Fruit fly (Drosophila melanogaster) whole organism, wandering third instar larva: ENCODE results near the gene tutl.

Experiments
- CG9705 ChIP-seq: fragments of 200-800 bp; sonication (Bioruptor generic); optimal IDR thresholded peaks from 2 replicates; lab custom pipeline; 2018; ENCODE audit warnings: missing biosample characterization, mild to moderate bottlenecking, missing genetic modification characterization
- Dfd ChIP-seq: fragments of >200 bp; optimal IDR thresholded peaks from 2 replicates; lab custom pipeline; 2017; ENCODE audit warnings: missing biosample characterization, missing genetic modification characterization
- Dif ChIP-seq: fragments of 200-275, 200-300 bp; sonication (Bioruptor generic); optimal IDR thresholded peaks from 2 replicates; lab custom pipeline; 2018; ENCODE audit warnings: missing biosample characterization, missing genetic modification characterization; ENCODE audit not compliant: partially characterized antibody
- GATAd ChIP-seq: sonication (Bioruptor generic); optimal IDR thresholded peaks from 2 replicates; lab custom pipeline; 2016; ENCODE audit warnings: missing biosample characterization, missing genetic modification characterization
- Hnf4 ChIP-seq: fragments of 200-800 bp; sonication (Bioruptor generic); optimal IDR thresholded peaks from 2 replicates; lab custom pipeline; 2016; ENCODE audit warnings: missing biosample characterization, mild to moderate bottlenecking, missing genetic modification characterization
- Hr78 ChIP-seq: fragments of >200 bp; optimal IDR thresholded peaks from 2 replicates; lab custom pipeline; 2017; ENCODE audit warnings: missing biosample characterization, missing genetic modification characterization
- Myc ChIP-seq: fragments of >200 bp; optimal IDR thresholded peaks from 2 replicates; lab custom pipeline; 2017
- N ChIP-seq: fragments of >200 bp; optimal IDR thresholded peaks from 2 replicates; lab custom pipeline; 2018; ENCODE audit warnings: missing biosample characterization, missing external identifiers, missing genetic modification characterization
- OdsH ChIP-seq: fragments of 200-800 bp; sonication (Bioruptor generic); optimal IDR thresholded peaks from 2 replicates; lab custom pipeline; 2016; ENCODE audit warnings: missing biosample characterization, mild to moderate bottlenecking, missing genetic modification characterization
- Rel ChIP-seq, 2 experiments: fragments of 200-800 bp; sonication (Bioruptor generic) in 1 of 2; optimal IDR thresholded peaks; 2 replicates in 1 of 2; 3 replicates in 1 of 2; lab custom pipeline; 2016 to 2019; ENCODE audit warnings: mild to moderate bottlenecking in 2 of 2, missing biosample characterization in 2 of 2, missing genetic modification characterization in 2 of 2, moderate library complexity in 1 of 2
- Vsx2 ChIP-seq: fragments of 200-300, 225-300 bp; sonication (Bioruptor generic); optimal IDR thresholded peaks from 2 replicates; lab custom pipeline; 2018; ENCODE audit warnings: missing biosample characterization, missing genetic modification characterization; ENCODE audit not compliant: partially characterized antibody
- br ChIP-seq: fragments of 200-800 bp; sonication (Bioruptor generic); optimal IDR thresholded peaks from 2 replicates; lab custom pipeline; 2016; ENCODE audit warnings: missing biosample characterization, missing genetic modification characterization
- brk ChIP-seq: fragments of 200-800 bp; sonication (Bioruptor generic); optimal IDR thresholded peaks from 2 replicates; lab custom pipeline; 2016; ENCODE audit warnings: missing biosample characterization, mild to moderate bottlenecking, missing genetic modification characterization
- dl ChIP-seq, 2 experiments: fragments of 175-275, 200-275 bp in 1 of 2; fragments of 200-275 bp in 1 of 2; sonication (Bioruptor generic); optimal IDR thresholded peaks; lab custom pipeline; 2018; ENCODE audit warnings: mild to moderate bottlenecking in 2 of 2, missing biosample characterization in 2 of 2, missing genetic modification characterization in 2 of 2, moderate library complexity in 2 of 2; ENCODE audit not compliant: partially characterized antibody in 2 of 2, insufficient read depth in 1 of 2
- dmrt93B ChIP-seq: fragments of 200-800 bp; sonication (Bioruptor generic); optimal IDR thresholded peaks from 2 replicates; lab custom pipeline; 2018; ENCODE audit warnings: missing biosample characterization, mild to moderate bottlenecking, missing genetic modification characterization
- dsf ChIP-seq: sonication (Bioruptor generic); optimal IDR thresholded peaks from 2 replicates; lab custom pipeline; 2016; ENCODE audit warnings: missing biosample characterization, missing genetic modification characterization, borderline replicate concordance
- ey ChIP-seq: fragments of 200-800 bp; sonication (Bioruptor generic); optimal IDR thresholded peaks from 2 replicates; lab custom pipeline; 2016; ENCODE audit warnings: missing biosample characterization, missing genetic modification characterization
- foxo ChIP-seq, 2 experiments: fragments of 200-800 bp; sonication (Bioruptor generic); optimal IDR thresholded peaks; 2 replicates in 1 of 2; 3 replicates in 1 of 2; lab custom pipeline; 2016 to 2017; ENCODE audit warnings: missing biosample characterization in 2 of 2, missing genetic modification characterization in 2 of 2
- h ChIP-seq: fragments of 200-800 bp; sonication (Bioruptor generic); optimal IDR thresholded peaks from 3 replicates; lab custom pipeline; 2016; ENCODE audit warnings: missing biosample characterization, mild to moderate bottlenecking, missing genetic modification characterization
- jim ChIP-seq: fragments of 175-275, 200-325 bp; sonication (Bioruptor generic); optimal IDR thresholded peaks from 2 replicates; lab custom pipeline; 2016; ENCODE audit warnings: missing biosample characterization, mild to moderate bottlenecking, missing genetic modification characterization
- lola ChIP-seq: fragments of >200 bp; optimal IDR thresholded peaks from 2 replicates; lab custom pipeline; 2017; ENCODE audit warnings: missing biosample characterization, missing genetic modification characterization
- pan ChIP-seq: fragments of >200 bp; optimal IDR thresholded peaks from 2 replicates; lab custom pipeline; 2017
- psq ChIP-seq: fragments of 200-800 bp; sonication (Bioruptor generic); optimal IDR thresholded peaks from 3 replicates; lab custom pipeline; 2017; ENCODE audit warnings: missing biosample characterization, mild to moderate bottlenecking, missing genetic modification characterization, moderate library complexity
- rgr ChIP-seq: fragments of 200-800 bp; sonication (Bioruptor generic); optimal IDR thresholded peaks from 3 replicates; lab custom pipeline; 2016; ENCODE audit warnings: missing biosample characterization, mild to moderate bottlenecking, missing genetic modification characterization
- sage ChIP-seq: fragments of 200-800 bp; sonication (Bioruptor generic); optimal IDR thresholded peaks from 2 replicates; lab custom pipeline; 2016; ENCODE audit warnings: missing biosample characterization, mild to moderate bottlenecking, missing genetic modification characterization
- sv ChIP-seq: fragments of 200-800 bp; sonication (Bioruptor generic); optimal IDR thresholded peaks from 3 replicates; lab custom pipeline; 2016; ENCODE audit warnings: missing biosample characterization, missing genetic modification characterization
- tai ChIP-seq: sonication (Bioruptor generic); optimal IDR thresholded peaks from 2 replicates; lab custom pipeline; 2016; ENCODE audit warnings: missing biosample characterization, missing genetic modification characterization
- usp ChIP-seq: fragments of >200 bp; optimal IDR thresholded peaks from 2 replicates; lab custom pipeline; 2017; ENCODE audit warnings: missing biosample characterization, missing genetic modification characterization

Gene tutl

dm6 chr2L:4333758-4334114 is 50.8 kb downstream of the tutl start, which contains the start of gene Atet:
TSS of gene Atet (plus strand) at chr2L:4333913.
- TF ChIP-seq psq (GFP tag; lab: Kevin White, UChicago) (no peak), Vsx2 (GFP tag; lab: Kevin White, UChicago) (peak; percentile 16), Dif (peak; percentile 72), dl (GFP tag; optimal IDR thresholded peaks at IDR 0.05; lab: Kevin White, UChicago; ENCODE audit: insufficient read depth in 1 of 2, partially characterized antibody in 2 of 2) (peak; percentile 60 to 78), OdsH (no peak)

dm6 chr2L:4334971-4335436 is 52.1 kb downstream of the tutl start:
- TF ChIP-seq GATAd (GFP tag; lab: Kevin White, UChicago): no peak
- TF ChIP-seq jim (GFP tag; lab: Kevin White, UChicago): no peak
- TF ChIP-seq OdsH: peak; percentile 1
- no peak for TF ChIP-seq sage (GFP tag; lab: Kevin White, UChicago)
- no peak for TF ChIP-seq Vsx2 (GFP tag; lab: Kevin White, UChicago)
- peak in 1 of 2 experiments; percentile 7 for TF ChIP-seq foxo (GFP tag; optimal IDR thresholded peaks at IDR 0.05; lab: Kevin White, UChicago)
- TF ChIP-seq Hnf4 (GFP tag; lab: Kevin White, UChicago): no peak
- no peak for TF ChIP-seq dl (GFP tag; optimal IDR thresholded peaks at IDR 0.05; lab: Kevin White, UChicago; ENCODE audit: insufficient read depth in 1 of 2, partially characterized antibody in 2 of 2)
- no peak for TF ChIP-seq sv (GFP tag; lab: Kevin White, UChicago)
- no peak for TF ChIP-seq psq (GFP tag; lab: Kevin White, UChicago)
- TF ChIP-seq tai: no peak
- TF ChIP-seq Dfd: no peak
- TF ChIP-seq dmrt93B (GFP tag; lab: Kevin White, UChicago): no peak
- TF ChIP-seq brk: no peak

DNA sequence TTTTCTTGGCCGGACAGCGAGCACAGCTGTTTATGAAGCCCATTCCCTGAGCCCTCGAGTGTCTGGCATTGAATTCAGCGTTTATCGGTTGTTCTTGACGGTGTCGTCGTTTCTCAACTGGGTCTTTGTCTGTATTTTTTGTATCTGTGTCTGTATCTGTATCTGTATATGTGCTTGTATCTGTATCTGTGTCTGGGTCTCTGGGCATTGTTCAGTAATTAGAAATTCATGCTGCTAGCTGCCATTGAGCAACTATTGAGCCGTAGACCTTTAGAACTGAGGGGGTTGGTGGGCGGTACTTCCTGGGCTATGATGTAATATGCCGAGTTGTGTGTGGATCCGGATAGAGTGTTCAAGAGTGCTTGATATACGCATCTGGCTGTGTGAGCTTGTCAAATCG is 53.0 kb downstream of the tutl start:
- peak; percentile 12 for TF ChIP-seq br (GFP tag; lab: Kevin White, UChicago)
- no peak for TF ChIP-seq Vsx2 (GFP tag; lab: Kevin White, UChicago)
- TF ChIP-seq brk: no peak
- no peak for TF ChIP-seq Hnf4 (GFP tag; lab: Kevin White, UChicago)
- no peak for TF ChIP-seq ey (GFP tag; lab: Kevin White, UChicago)
- TF ChIP-seq, all 38 proteins: peak for 1

DNA sequence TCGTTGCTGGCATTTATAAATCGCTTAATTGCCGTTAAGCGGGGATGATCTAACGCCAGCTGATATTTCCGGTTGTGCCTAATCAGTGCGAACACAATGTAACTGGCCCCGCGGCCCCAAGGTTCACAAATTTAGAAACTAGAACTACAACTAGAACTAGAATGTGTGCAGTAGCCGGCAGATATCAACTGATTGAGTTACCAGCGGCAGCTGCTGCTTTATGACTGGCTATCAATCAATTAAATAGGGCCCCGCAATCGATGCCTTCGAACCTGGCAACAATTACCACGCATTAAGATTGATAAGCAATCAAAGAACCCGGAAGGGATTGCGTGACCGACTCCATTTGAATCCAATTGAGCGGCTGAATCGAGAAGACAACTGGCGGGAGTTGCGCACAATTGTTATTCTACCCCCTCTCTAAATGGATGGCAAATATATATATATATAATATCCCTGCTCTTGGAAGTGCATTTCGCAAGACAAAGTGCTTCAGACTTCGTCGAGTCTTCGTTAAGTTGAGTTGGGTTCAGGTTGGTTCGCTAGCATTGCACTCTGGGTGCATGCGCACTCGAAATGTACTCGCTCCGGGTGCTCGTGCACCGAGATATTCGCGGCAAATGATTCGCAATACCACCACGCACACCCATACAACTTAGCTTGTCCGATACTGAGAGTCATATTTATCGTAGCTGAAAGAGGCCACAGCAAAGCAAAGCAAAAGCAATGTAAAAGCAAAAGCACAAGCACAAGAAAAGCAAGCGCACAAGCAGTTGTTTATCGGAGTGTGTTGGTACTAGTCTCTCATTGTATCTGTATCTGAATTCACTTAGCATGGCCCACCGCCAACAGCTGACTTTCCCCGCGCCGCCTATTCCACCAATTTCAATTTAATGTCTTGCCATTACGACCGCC is 57.1 kb downstream of the tutl start:
- no peak for TF ChIP-seq h (GFP tag; lab: Kevin White, UChicago)
- TF ChIP-seq dl (GFP tag; optimal IDR thresholded peaks at IDR 0.05; lab: Kevin White, UChicago; ENCODE audit: insufficient read depth in 1 of 2, partially characterized antibody in 2 of 2): peak in 1 of 2 experiments; percentile 16

DNA sequence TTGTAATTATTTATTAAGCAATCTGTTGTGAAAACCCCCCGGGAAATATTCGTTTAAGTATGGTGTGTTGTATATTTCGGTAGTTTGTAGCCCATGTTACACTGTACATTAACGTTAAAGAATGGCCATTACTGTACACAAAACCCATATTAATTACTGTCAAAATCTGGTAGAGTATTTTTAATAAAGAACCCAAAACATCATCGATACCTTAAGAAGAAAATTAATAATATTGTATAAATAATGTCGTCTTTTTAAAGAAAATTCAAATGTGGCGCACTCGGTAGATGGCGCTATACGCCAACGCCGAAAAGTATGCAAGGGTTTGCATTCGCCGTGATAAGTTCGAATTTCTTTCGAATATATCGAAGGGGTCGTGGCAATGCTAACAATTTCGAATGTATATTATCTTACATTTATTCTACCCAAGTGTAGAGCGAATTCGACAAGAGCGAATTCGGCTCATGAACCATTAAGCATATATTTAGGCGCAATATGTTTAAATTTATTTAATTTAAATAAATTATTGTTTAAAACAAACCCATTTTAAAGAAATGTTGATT is 62.7 kb downstream of the tutl start:
- no peak for TF ChIP-seq brk
- peak; percentile 36 for TF ChIP-seq sage (GFP tag; lab: Kevin White, UChicago)
- TF ChIP-seq Myc (lab: Kevin White, UChicago): peak; percentile 90
- no peak for TF ChIP-seq jim (GFP tag; lab: Kevin White, UChicago)
- TF ChIP-seq rgr (GFP tag; lab: Kevin White, UChicago): no peak
- TF ChIP-seq Hr78: no peak
- TF ChIP-seq usp (GFP tag; lab: Kevin White, UChicago): no peak
- no peak for TF ChIP-seq ey (GFP tag; lab: Kevin White, UChicago)
- peak in 1 of 2 experiments; percentile 5 for TF ChIP-seq foxo (GFP tag; optimal IDR thresholded peaks at IDR 0.05; lab: Kevin White, UChicago)
- no peak for TF ChIP-seq Vsx2 (GFP tag; lab: Kevin White, UChicago)
- no peak for TF ChIP-seq N
- TF ChIP-seq lola: no peak
- no peak for TF ChIP-seq Dif
- TF ChIP-seq, all 38 proteins: peak for 3

DNA sequence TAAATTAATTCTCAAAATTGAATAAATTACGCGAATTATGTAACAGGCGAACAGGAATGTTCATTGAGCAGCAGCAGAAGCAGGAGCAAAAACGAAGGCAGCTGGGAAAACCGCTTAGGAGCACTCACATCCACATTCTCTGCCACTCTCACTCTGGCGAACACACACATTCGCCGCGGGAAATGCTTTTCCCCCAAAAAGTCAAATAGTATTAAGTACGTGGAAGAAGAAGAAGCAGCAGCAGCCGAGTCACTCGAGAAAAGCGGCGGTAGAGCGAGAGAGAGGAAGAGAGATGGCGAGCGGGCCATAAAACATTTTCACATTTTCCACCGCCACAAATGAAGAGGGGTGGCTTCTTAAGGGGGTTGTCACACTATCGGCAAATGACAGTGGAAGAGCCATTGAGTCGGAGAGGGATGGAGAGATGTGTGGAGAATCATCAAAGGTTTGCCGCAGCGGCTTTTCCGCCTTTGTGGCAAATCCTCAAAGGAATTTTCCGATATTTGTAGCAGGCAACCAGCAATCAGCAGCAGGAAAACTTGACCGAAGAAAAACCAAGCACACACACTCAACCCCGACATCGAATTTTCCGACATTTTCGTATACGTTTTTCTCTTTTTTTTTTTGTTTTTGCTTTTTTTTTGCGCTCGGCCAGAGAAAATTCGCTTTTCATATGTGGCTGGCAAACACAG is 63.8 kb downstream of the tutl start:
- TF ChIP-seq pan (no peak), dsf (GFP tag; lab: Kevin White, UChicago) (no peak), Rel (GFP tag; optimal IDR thresholded peaks at IDR 0.05; lab: Kevin White, UChicago) (no peak), Rel (tag; optimal IDR thresholded peaks at IDR 0.05; lab: Kevin White, UChicago) (no peak), CG9705 (GFP tag; lab: Kevin White, UChicago) (no peak)
